Fruit fly (Drosophila melanogaster) whole organism, pupa: ENCODE results near the gene CG13946.

ENCODE experiments used
- CG10348 ChIP-seq: fragments of 200-800 bp; sonication (Bioruptor generic); IDR thresholded peaks from 2 replicates; pipeline ENCODE4 v1.3.6; 2022; ENCODE audit warnings: missing biosample characterization, missing genetic modification characterization
- CG13204 ChIP-seq: fragments of 200-800 bp; sonication (Bioruptor generic); optimal IDR thresholded peaks from 2 replicates; lab custom pipeline; 2018; ENCODE audit warnings: missing biosample characterization, mild to moderate bottlenecking, missing genetic modification characterization, moderate library complexity
- CG15710 ChIP-seq: fragments of 200-800 bp; sonication (Bioruptor generic); optimal IDR thresholded peaks from 2 replicates; lab custom pipeline; 2018; ENCODE audit warnings: missing biosample characterization, mild to moderate bottlenecking, missing genetic modification characterization, moderate library complexity
- CG17806 ChIP-seq: fragments of 200-800 bp; sonication (Bioruptor generic); optimal IDR thresholded peaks from 2 replicates; lab custom pipeline; 2018; ENCODE audit warnings: missing biosample characterization, mild to moderate bottlenecking, missing genetic modification characterization, moderate library complexity
- CG32121 ChIP-seq: fragments of 200-800 bp; sonication (Bioruptor generic); IDR thresholded peaks from 2 replicates; pipeline ENCODE4 v1.3.6; 2022; ENCODE audit warnings: missing biosample characterization, missing genetic modification characterization
- CG34367 ChIP-seq: fragments of 200-800 bp; sonication (Bioruptor generic); optimal IDR thresholded peaks from 2 replicates; lab custom pipeline; 2018; ENCODE audit warnings: missing biosample characterization, mild to moderate bottlenecking, missing genetic modification characterization
- CG8301 ChIP-seq: fragments of 200-800 bp; sonication (Bioruptor generic); optimal IDR thresholded peaks from 2 replicates; lab custom pipeline; 2018; ENCODE audit warnings: missing biosample characterization, mild to moderate bottlenecking, missing genetic modification characterization
- CG9948 ChIP-seq: fragments of 200-800 bp; sonication (Bioruptor generic); optimal IDR thresholded peaks from 2 replicates; lab custom pipeline; 2018; ENCODE audit warnings: missing biosample characterization, mild to moderate bottlenecking, missing genetic modification characterization, moderate library complexity
- EcR ChIP-seq: fragments of 200-800 bp; sonication (Bioruptor generic); optimal IDR thresholded peaks from 3 replicates; lab custom pipeline; 2019; ENCODE audit warnings: missing biosample characterization, missing genetic modification characterization, mild to moderate bottlenecking, moderate library complexity, missing genetic modification reagents
- gl ChIP-seq: fragments of 200-800 bp; sonication (Bioruptor generic); optimal IDR thresholded peaks from 2 replicates; lab custom pipeline; 2018; ENCODE audit warnings: missing biosample characterization, mild to moderate bottlenecking, missing genetic modification characterization

DNA sequence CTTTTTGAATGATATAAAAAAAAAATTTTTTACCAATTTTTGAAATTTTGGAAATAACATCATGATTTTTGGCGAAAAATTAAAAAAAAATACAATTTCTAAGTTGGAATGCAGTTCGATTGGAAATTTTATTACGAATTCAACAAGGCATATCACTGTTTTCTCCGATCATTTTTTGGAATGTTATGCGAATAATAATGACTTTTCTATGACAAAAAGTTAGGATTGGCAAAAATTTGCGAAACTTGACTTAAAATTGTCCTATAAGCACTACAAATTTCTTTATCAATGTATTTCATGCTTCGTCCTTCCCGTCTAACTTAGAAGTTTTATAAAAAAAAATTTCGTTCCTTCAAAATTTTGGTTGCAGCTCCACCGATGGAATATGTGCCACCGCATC, 7.7 kb downstream of the CG13946 start, which contains the start of gene CG3544:
- no peak for TF ChIP-seq CG13204 (GFP tag; lab: Kevin White, UChicago)
- TF ChIP-seq gl: no peak
- TF ChIP-seq CG8301 (tag; lab: Kevin White, UChicago): no peak
- TF ChIP-seq CG15710 (tag; lab: Kevin White, UChicago): no peak
- no peak for TF ChIP-seq EcR (GFP tag; lab: Kevin White, UChicago)
- TF ChIP-seq CG17806: no peak
- no peak for TF ChIP-seq CG9948
- TF ChIP-seq CG34367 (tag; lab: Kevin White, UChicago): no peak
- no peak for TF ChIP-seq CG32121
- no peak for TF ChIP-seq CG10348 (GFP tag; lab: Robert Waterston, UW)
